Fruit fly (Drosophila melanogaster) whole organism, embryonic: Measurements from ENCODE around the gene Pp1-87B.
A peak's percentile ranks its signal among the peaks of the same experiment; 100 is the strongest.

Experiments used
- Abd-B ChIP-seq: fragments of 200-800 bp; sonication (Bioruptor generic); optimal IDR thresholded peaks from 2 replicates; lab custom pipeline; 2018; ENCODE audit warnings: missing biosample characterization, mild to moderate bottlenecking, missing genetic modification characterization, moderate library complexity
- Atf-2 ChIP-seq: fragments of 200-800 bp; sonication (Bioruptor generic); optimal IDR thresholded peaks from 2 replicates; lab custom pipeline; 2016; ENCODE audit warnings: missing biosample characterization, missing genetic modification characterization
- C15 ChIP-seq: fragments of 200-800 bp; sonication (Bioruptor generic); IDR thresholded peaks from 3 replicates; pipeline ENCODE4 v1.3.6; 2022; ENCODE audit warnings: missing biosample characterization, missing genetic modification characterization
- CG10654 ChIP-seq: fragments of 200-800 bp; sonication (Bioruptor generic); optimal IDR thresholded peaks from 2 replicates; lab custom pipeline; 2016; ENCODE audit warnings: missing biosample characterization, missing genetic modification characterization
- CG12659 ChIP-seq: fragments of 200-800 bp; sonication (Bioruptor generic); optimal IDR thresholded peaks from 3 replicates; lab custom pipeline; 2017; ENCODE audit warnings: mild to moderate bottlenecking, missing biosample characterization, missing genetic modification reagents, missing genetic modification characterization
- CG13296 ChIP-seq: fragments of 200-800 bp; sonication (Bioruptor generic); optimal IDR thresholded peaks from 3 replicates; lab custom pipeline; 2018; ENCODE audit warnings: missing biosample characterization, mild to moderate bottlenecking, missing genetic modification characterization
- CG15514 ChIP-seq: fragments of 200-800 bp; sonication (Bioruptor generic); optimal IDR thresholded peaks from 3 replicates; lab custom pipeline; 2017; ENCODE audit warnings: missing biosample characterization, missing genetic modification characterization, mild to moderate bottlenecking, moderate library complexity, missing genetic modification reagents
- CG1647 ChIP-seq: fragments of 200-800 bp; sonication (Bioruptor generic); optimal IDR thresholded peaks from 3 replicates; lab custom pipeline; 2016; ENCODE audit warnings: missing biosample characterization, missing genetic modification characterization
- CG18764 ChIP-seq: fragments of 200-800 bp; sonication (Bioruptor generic); optimal IDR thresholded peaks from 3 replicates; lab custom pipeline; 2016; ENCODE audit warnings: missing biosample characterization, missing genetic modification characterization
- CG32767 ChIP-seq: fragments of 200-800 bp; sonication (Bioruptor generic); IDR thresholded peaks from 2 replicates; pipeline ENCODE4 v1.3.6; 2022; ENCODE audit warnings: missing biosample characterization, missing genetic modification characterization
- CG34224 ChIP-seq: fragments of 200-800 bp; sonication (Bioruptor generic); IDR thresholded peaks from 3 replicates; pipeline ENCODE4 v1.3.6; 2022; ENCODE audit warnings: missing biosample characterization, missing genetic modification characterization; ENCODE audit not compliant: partially characterized antibody
- CG3847 ChIP-seq: fragments of 200-800 bp; sonication (Bioruptor generic); IDR thresholded peaks from 2 replicates; pipeline ENCODE4 v1.3.6; 2022; ENCODE audit warnings: missing biosample characterization, missing genetic modification characterization
- CG3995 ChIP-seq: fragments of 200-800 bp; sonication (Bioruptor generic); optimal IDR thresholded peaks from 3 replicates; lab custom pipeline; 2016; ENCODE audit warnings: missing biosample characterization, missing genetic modification characterization
- CG6765 ChIP-seq: fragments of 200-800 bp; sonication (Bioruptor generic); optimal IDR thresholded peaks from 3 replicates; lab custom pipeline; 2017; ENCODE audit warnings: missing biosample characterization, mild to moderate bottlenecking, missing genetic modification characterization
- CG8359 ChIP-seq: fragments of 200-800 bp; sonication (Bioruptor generic); optimal IDR thresholded peaks from 2 replicates; lab custom pipeline; 2017; ENCODE audit warnings: missing biosample characterization, mild to moderate bottlenecking, missing genetic modification characterization, borderline replicate concordance
- Dll ChIP-seq: fragments of 200-800 bp; sonication (Bioruptor generic); IDR thresholded peaks from 4 replicates; pipeline ENCODE4 v1.3.6; 2022; ENCODE audit warnings: missing biosample characterization, missing genetic modification characterization; ENCODE audit not compliant: partially characterized antibody
- Dp ChIP-seq: fragments of 200-800 bp; sonication (Bioruptor generic); optimal IDR thresholded peaks from 2 replicates; lab custom pipeline; 2018; ENCODE audit warnings: missing biosample characterization, mild to moderate bottlenecking, missing genetic modification characterization, moderate library complexity
- Ets65A ChIP-seq: fragments of 200-800 bp; sonication (Bioruptor generic); peaks from one replicate; lab custom pipeline; 2016; ENCODE audit warnings: missing biosample characterization, missing genetic modification characterization
- Fer3 ChIP-seq: fragments of 200-800 bp; sonication (Bioruptor generic); optimal IDR thresholded peaks from 2 replicates; lab custom pipeline; 2018; ENCODE audit warnings: missing biosample characterization, mild to moderate bottlenecking, missing genetic modification characterization, moderate library complexity
- H15 ChIP-seq: fragments of 200-800 bp; sonication (Bioruptor generic); IDR thresholded peaks from 3 replicates; pipeline ENCODE4 v1.3.6; 2022; ENCODE audit warnings: missing biosample characterization, missing genetic modification characterization
- HLH4C ChIP-seq: fragments of 200-800 bp; sonication (Bioruptor generic); IDR thresholded peaks from 3 replicates; pipeline ENCODE4 v1.3.6; 2022; ENCODE audit warnings: missing biosample characterization, missing genetic modification characterization; ENCODE audit not compliant: partially characterized antibody
- MESR4 ChIP-seq: fragments of 200-800 bp; sonication (Bioruptor generic); optimal IDR thresholded peaks from 2 replicates; lab custom pipeline; 2018; ENCODE audit warnings: missing biosample characterization, mild to moderate bottlenecking, missing genetic modification characterization, moderate library complexity
- Oli ChIP-seq: fragments of 200-800 bp; sonication (Bioruptor generic); optimal IDR thresholded peaks from 2 replicates; lab custom pipeline; 2018; ENCODE audit warnings: missing biosample characterization, mild to moderate bottlenecking, missing genetic modification characterization, moderate library complexity
- Scr ChIP-seq: fragments of 200-800 bp; sonication (Bioruptor generic); IDR thresholded peaks from 2 replicates; pipeline ENCODE4 v1.3.6; 2022; ENCODE audit warnings: missing biosample characterization, missing genetic modification characterization; ENCODE audit not compliant: partially characterized antibody
- Sox102F ChIP-seq: fragments of 200-800 bp; sonication (Bioruptor generic); optimal IDR thresholded peaks from 2 replicates; lab custom pipeline; 2018; ENCODE audit warnings: missing biosample characterization, mild to moderate bottlenecking, missing genetic modification characterization, moderate library complexity
- Sry-β ChIP-seq: fragments of 200-800 bp; sonication (Bioruptor generic); optimal IDR thresholded peaks from 2 replicates; lab custom pipeline; 2018; ENCODE audit warnings: missing biosample characterization, mild to moderate bottlenecking, missing genetic modification characterization, moderate library complexity
- TFAM ChIP-seq: fragments of 200-800 bp; sonication (Bioruptor generic); optimal IDR thresholded peaks from 2 replicates; lab custom pipeline; 2017; ENCODE audit warnings: missing biosample characterization, missing genetic modification characterization, inconsistent platforms
- Tbp ChIP-seq: fragments of >200 bp; optimal IDR thresholded peaks from 2 replicates; lab custom pipeline; 2018; ENCODE audit warnings: missing biosample characterization, missing genetic modification characterization
- ac ChIP-seq: fragments of 200-800 bp; sonication (Bioruptor generic); optimal IDR thresholded peaks from 3 replicates; lab custom pipeline; 2017; ENCODE audit warnings: missing biosample characterization, mild to moderate bottlenecking, missing genetic modification characterization
- chinmo ChIP-seq: fragments of 200-800 bp; sonication (Bioruptor generic); IDR thresholded peaks from 4 replicates; pipeline ENCODE4 v1.3.6; 2022; ENCODE audit warnings: missing biosample characterization, missing genetic modification characterization; ENCODE audit not compliant: partially characterized antibody
- ci ChIP-seq: fragments of 200-800 bp; sonication (Bioruptor generic); IDR thresholded peaks from 3 replicates; pipeline ENCODE4 v1.3.6; 2022; ENCODE audit warnings: missing biosample characterization, missing genetic modification characterization
- grau ChIP-seq: fragments of 200-800 bp; optimal IDR thresholded peaks from 3 replicates; lab custom pipeline; 2019; ENCODE audit warnings: missing biosample characterization, mild to moderate bottlenecking, missing genetic modification characterization, moderate library complexity
- gt ChIP-seq: fragments of 200-800 bp; sonication (Bioruptor generic); IDR thresholded peaks from 2 replicates; pipeline ENCODE4 v1.3.6; 2022; ENCODE audit warnings: missing biosample characterization, missing genetic modification characterization
- hb ChIP-seq: fragments of 200-800 bp; sonication (Bioruptor generic); IDR thresholded peaks from 3 replicates; pipeline ENCODE4 v1.3.6; 2022; ENCODE audit warnings: missing biosample characterization, missing genetic modification characterization; ENCODE audit not compliant: partially characterized antibody
- inv ChIP-seq: fragments of 200-800 bp; sonication (Bioruptor generic); IDR thresholded peaks from 2 replicates; pipeline ENCODE4 v1.3.6; 2022; ENCODE audit warnings: missing biosample characterization, missing genetic modification characterization; ENCODE audit not compliant: partially characterized antibody
- kah ChIP-seq: fragments of 200-800 bp; sonication (Bioruptor generic); optimal IDR thresholded peaks from 2 replicates; lab custom pipeline; 2018; ENCODE audit warnings: missing biosample characterization, mild to moderate bottlenecking, missing genetic modification characterization
- klu ChIP-seq: fragments of 200-800 bp; sonication (Bioruptor generic); IDR thresholded peaks from 2 replicates; pipeline ENCODE4 v1.3.6; 2022; ENCODE audit warnings: missing biosample characterization, missing genetic modification characterization
- knrl ChIP-seq: fragments of 200-800 bp; sonication (Bioruptor generic); IDR thresholded peaks from 3 replicates; pipeline ENCODE4 v1.3.6; 2022; ENCODE audit warnings: missing biosample characterization, missing genetic modification characterization; ENCODE audit not compliant: partially characterized antibody
- lola ChIP-seq, 3 experiments: fragments of >200 bp in 2 of 3; fragments of 200-800 bp in 1 of 3; sonication (Bioruptor generic) in 1 of 3; optimal IDR thresholded peaks; 2 replicates each; lab custom pipeline; 2017 to 2019; ENCODE audit warnings: missing biosample characterization in 3 of 3, missing genetic modification characterization in 3 of 3, mild to moderate bottlenecking in 1 of 3, moderate library complexity in 1 of 3
- mld ChIP-seq: fragments of 200-800 bp; sonication (Bioruptor generic); IDR thresholded peaks from 3 replicates; pipeline ENCODE4 v1.3.6; 2022; ENCODE audit warnings: missing biosample characterization, missing genetic modification characterization; ENCODE audit not compliant: partially characterized antibody
- pb ChIP-seq: fragments of 200-800 bp; sonication (Bioruptor generic); optimal IDR thresholded peaks from 3 replicates; lab custom pipeline; 2016; ENCODE audit warnings: missing biosample characterization, missing genetic modification characterization
- peb ChIP-seq: fragments of 200-800 bp; sonication (Bioruptor generic); IDR thresholded peaks from 2 replicates; pipeline ENCODE4 v1.3.6; 2022; ENCODE audit warnings: missing biosample characterization, missing genetic modification characterization
- run ChIP-seq: fragments of 200-800 bp; sonication (Bioruptor generic); optimal IDR thresholded peaks from 3 replicates; lab custom pipeline; 2018; ENCODE audit warnings: missing biosample characterization, mild to moderate bottlenecking, missing genetic modification characterization
- salm ChIP-seq: fragments of 200-800 bp; sonication (Bioruptor generic); optimal IDR thresholded peaks from 2 replicates; lab custom pipeline; 2018; ENCODE audit warnings: missing biosample characterization, mild to moderate bottlenecking, missing genetic modification characterization
- sens ChIP-seq: fragments of 200-800 bp; sonication (Bioruptor generic); peaks from one replicate; lab custom pipeline; 2016; ENCODE audit warnings: missing biosample characterization, missing genetic modification characterization
- stwl ChIP-seq: fragments of 200-800 bp; sonication (Bioruptor generic); optimal IDR thresholded peaks from 3 replicates; lab custom pipeline; 2018; ENCODE audit warnings: missing biosample characterization, mild to moderate bottlenecking, missing genetic modification characterization, moderate library complexity
- trem ChIP-seq: fragments of 200-800 bp; optimal IDR thresholded peaks from 3 replicates; lab custom pipeline; 2019; ENCODE audit warnings: missing biosample characterization, mild to moderate bottlenecking, missing genetic modification characterization, moderate library complexity
- twi ChIP-seq: fragments of 200-800 bp; optimal IDR thresholded peaks from 2 replicates; lab custom pipeline; 2019; ENCODE audit warnings: missing biosample characterization, mild to moderate bottlenecking, missing genetic modification characterization, moderate library complexity
- tx ChIP-seq: fragments of 200-800 bp; sonication (Bioruptor generic); optimal IDR thresholded peaks from 2 replicates; lab custom pipeline; 2016; ENCODE audit warnings: missing biosample characterization, missing genetic modification characterization
- unc-4 ChIP-seq: fragments of 200-800 bp; sonication (Bioruptor generic); IDR thresholded peaks from 2 replicates; pipeline ENCODE4 v1.3.6; 2022; ENCODE audit warnings: missing biosample characterization, missing genetic modification characterization; ENCODE audit not compliant: partially characterized antibody

Gene Pp1-87B

DNA sequence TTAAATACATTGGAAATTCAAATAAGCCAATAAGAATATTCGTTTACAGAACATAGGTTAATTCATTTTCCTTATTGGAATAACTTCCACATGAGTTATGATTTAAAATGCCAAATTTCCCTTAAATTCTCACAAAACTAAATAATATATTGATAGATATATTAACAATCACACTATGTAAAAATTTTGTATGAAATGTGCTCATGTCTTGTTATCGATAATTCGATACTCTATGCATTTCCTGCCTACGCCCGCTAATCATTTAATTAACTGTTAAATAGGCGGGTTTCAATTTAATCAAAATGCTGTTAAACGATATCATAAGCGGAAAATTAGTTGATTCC, 565 bp upstream of the Pp1-87B start, which contains the start of gene NANS (continued):
- TF ChIP-seq ac (GFP tag; lab: Kevin White, UChicago) (no peak), CG18764 (GFP tag; lab: Kevin White, UChicago) (no peak), gt (GFP tag; lab: Robert Waterston, UW) (no peak), Dll (GFP tag; lab: Robert Waterston, UW) (peak; percentile 44; the same call in 1 of the 4 replicates), peb (GFP tag; lab: Robert Waterston, UW) (no peak), sens (GFP tag; lab: Kevin White, UChicago) (no peak), unc-4 (GFP tag; lab: Robert Waterston, UW) (0 out of 2 replicates have a peak, but pooled peaks have one; percentile 27), Fer3 (tag; lab: Kevin White, UChicago) (peak; percentile 9), CG3847 (GFP tag; lab: Robert Waterston, UW) (no peak), Ets65A (no peak), CG6765 (GFP tag; lab: Kevin White, UChicago) (peak; percentile 3), grau (tag; lab: Kevin White, UChicago) (no peak), Dp (GFP tag; lab: Kevin White, UChicago) (peak; percentile 27), Sox102F (GFP tag; lab: Kevin White, UChicago) (no peak), inv (GFP tag; lab: Robert Waterston, UW) (0 out of 2 replicates have a peak, but pooled peaks have one; percentile 4), Scr (GFP tag; lab: Robert Waterston, UW) (peak; percentile 47; the same call in 1 of the 2 replicates), Tbp (GFP tag; lab: Kevin White, UChicago) (no peak), CG15514 (peak; percentile 34), klu (GFP tag; lab: Robert Waterston, UW) (no peak), MESR4 (GFP tag; lab: Kevin White, UChicago) (no peak), Oli (no peak), CG8359 (no peak), CG32767 (GFP tag; lab: Robert Waterston, UW) (no peak), lola (GFP tag; optimal IDR thresholded peaks at IDR 0.05; lab: Kevin White, UChicago) (no peak), ci (no peak), CG13296 (GFP tag; lab: Kevin White, UChicago) (peak; percentile 5), run (tag; lab: Kevin White, UChicago) (no peak), chinmo (0 out of 4 replicates have a peak, but pooled peaks have one; percentile 64), salm (tag; lab: Kevin White, UChicago) (no peak), C15 (GFP tag; lab: Robert Waterston, UW) (no peak), CG34224 (GFP tag; lab: Robert Waterston, UW) (peak; percentile 65), CG10654 (GFP tag; lab: Kevin White, UChicago) (no peak), twi (no peak), TFAM (GFP tag; lab: Kevin White, UChicago) (no peak), Atf-2 (GFP tag; lab: Kevin White, UChicago) (no peak), pb (GFP tag; lab: Kevin White, UChicago) (no peak), CG12659 (GFP tag; lab: Kevin White, UChicago) (no peak), tx (GFP tag; lab: Kevin White, UChicago) (no peak), CG1647 (GFP tag; lab: Kevin White, UChicago) (no peak), kah (GFP tag; lab: Kevin White, UChicago) (no peak), Sry-β (GFP tag; lab: Kevin White, UChicago) (no peak), stwl (tag; lab: Kevin White, UChicago) (peak; percentile 6), hb (no peak), H15 (GFP tag; lab: Robert Waterston, UW) (no peak), CG3995 (GFP tag; lab: Kevin White, UChicago) (no peak), Abd-B (no peak), HLH4C (GFP tag; lab: Robert Waterston, UW) (peak; percentile 41; the same call in 1 of the 3 replicates), knrl (GFP tag; lab: Robert Waterston, UW) (no peak), mld (GFP tag; lab: Robert Waterston, UW) (0 out of 3 replicates have a peak, but pooled peaks have one; percentile 5), trem (tag; lab: Kevin White, UChicago) (no peak)
